Worm (Caenorhabditis elegans): Measurements from ENCODE around the gene sms-2.

The sms-2 gene

ce11 chrX:954499-955061 is 5.9 kb upstream of the sms-2 start, which contains the start of gene apm-3:
apm-3 (plus strand) TSS chrX:954975.
- TF ChIP-seq mef-2 (tag; optimal IDR thresholded peaks at IDR 0.05), result no peak
- TF ChIP-seq ets-5 (GFP tag; IDR thresholded peaks at IDR 0.05), result no peak
- no peak for TF ChIP-seq vab-15 (tag; optimal IDR thresholded peaks at IDR 0.05)
- no peak for TF ChIP-seq nhr-76 (tag; optimal IDR thresholded peaks at IDR 0.05)
- TF ChIP-seq Y116A8C.19 (tag; optimal IDR thresholded peaks at IDR 0.05; ENCODE audit: borderline replicate concordance), result no peak
- TF ChIP-seq lir-3 (tag; optimal IDR thresholded peaks at IDR 0.05; ENCODE audit: poor library complexity), result no peak
- no peak for TF ChIP-seq zip-4 (GFP tag; optimal IDR thresholded peaks at IDR 0.05)
- TF ChIP-seq lin-15B (tag; optimal IDR thresholded peaks at IDR 0.05), result no peak
- no peak for TF ChIP-seq ama-1 (optimal IDR thresholded peaks at IDR 0.05)
- no peak for TF ChIP-seq xbp-1 (tag; optimal IDR thresholded peaks at IDR 0.05)
- no peak for TF ChIP-seq mab-9 (GFP tag; IDR thresholded peaks at IDR 0.05)
- TF ChIP-seq unc-30 (tag; optimal IDR thresholded peaks at IDR 0.05), result no peak
- no peak for TF ChIP-seq ztf-4 (tag; optimal IDR thresholded peaks at IDR 0.05)
- no peak for TF ChIP-seq skn-1 (tag; optimal IDR thresholded peaks at IDR 0.05)
- peak; percentile 49 for TF ChIP-seq snu-23 (GFP tag; optimal IDR thresholded peaks at IDR 0.05)
- peak; percentile 9 for TF ChIP-seq nhr-71 (tag; optimal IDR thresholded peaks at IDR 0.05)
- TF ChIP-seq nhr-12 (tag; optimal IDR thresholded peaks at IDR 0.05), result no peak
- TF ChIP-seq nhr-11 (tag; optimal IDR thresholded peaks at IDR 0.05), result no peak
- TF ChIP-seq zag-1 (tag; optimal IDR thresholded peaks at IDR 0.05), result no peak
- TF ChIP-seq isw-1 (GFP tag; IDR thresholded peaks at IDR 0.05), result no peak
- peak; percentile 16 for TF ChIP-seq lin-13 (GFP tag; optimal IDR thresholded peaks at IDR 0.05)
- TF ChIP-seq nhr-77 (tag; optimal IDR thresholded peaks at IDR 0.05), result no peak
- peak; percentile 8 for TF ChIP-seq jun-1 (tag; optimal IDR thresholded peaks at IDR 0.05)
- TF ChIP-seq unc-62 (GFP tag; optimal IDR thresholded peaks at IDR 0.05), result no peak
- no peak for TF ChIP-seq hlh-17 (GFP tag; optimal IDR thresholded peaks at IDR 0.05; ENCODE audit: borderline replicate concordance)
- no peak for TF ChIP-seq efl-3 (GFP tag; optimal IDR thresholded peaks at IDR 0.05)
- TF ChIP-seq blmp-1 (tag; optimal IDR thresholded peaks at IDR 0.05), result peak; percentile 38
- no peak for TF ChIP-seq nhr-20 (tag; optimal IDR thresholded peaks at IDR 0.05)
- TF ChIP-seq sptf-1 (tag; optimal IDR thresholded peaks at IDR 0.05), result no peak
- TF ChIP-seq sup-37 (GFP tag; optimal IDR thresholded peaks at IDR 0.05), result no peak
- TF ChIP-seq pax-3 (tag; optimal IDR thresholded peaks at IDR 0.05), result no peak
- TF ChIP-seq nhr-90 (tag; optimal IDR thresholded peaks at IDR 0.05; ENCODE audit: poor library complexity), result no peak
- TF ChIP-seq fos-1 (tag; optimal IDR thresholded peaks at IDR 0.05), result no peak
- no peak for TF ChIP-seq ceh-90 (tag; optimal IDR thresholded peaks at IDR 0.05)
- no peak for TF ChIP-seq ceh-63 (GFP tag; optimal IDR thresholded peaks at IDR 0.05)
- no peak for TF ChIP-seq nhr-84 (tag; optimal IDR thresholded peaks at IDR 0.05)
- no peak for TF ChIP-seq aha-1 (tag; optimal IDR thresholded peaks at IDR 0.05)
- TF ChIP-seq rnt-1 (tag; optimal IDR thresholded peaks at IDR 0.05), result peak; percentile 21
- no peak for TF ChIP-seq ztf-11 (tag; optimal IDR thresholded peaks at IDR 0.05)
- TF ChIP-seq C16A3.4 (tag; optimal IDR thresholded peaks at IDR 0.05), result no peak
- no peak for TF ChIP-seq fkh-8 (tag; optimal IDR thresholded peaks at IDR 0.05)
- peak; percentile 44 for TF ChIP-seq nhr-47 (tag; optimal IDR thresholded peaks at IDR 0.05)
- peak; percentile 77 for TF ChIP-seq lin-14 (GFP tag; optimal IDR thresholded peaks at IDR 0.05)
- TF ChIP-seq nhr-19 (GFP tag; conservative IDR thresholded peaks at IDR 0.05), result no peak
- TF ChIP-seq lin-35 (GFP tag; optimal IDR thresholded peaks at IDR 0.05), result peak; percentile 19 to 41
- no peak for TF ChIP-seq ceh-8 (GFP tag; optimal IDR thresholded peaks at IDR 0.05)
- peak; percentile 22 for TF ChIP-seq F16B12.6 (tag; optimal IDR thresholded peaks at IDR 0.05)
- no peak for TF ChIP-seq egl-13 (tag; optimal IDR thresholded peaks at IDR 0.05)
- peak in 1 of 6 experiments; percentile 20 for TF ChIP-seq elt-3 (tag; optimal IDR thresholded peaks at IDR 0.05)
- TF ChIP-seq unc-130 (tag; optimal IDR thresholded peaks at IDR 0.05), result peak; percentile 47
- TF ChIP-seq tbx-2 (tag; optimal IDR thresholded peaks at IDR 0.05), result peak; percentile 10
- peak in 1 of 2 experiments; percentile 11 for TF ChIP-seq efl-1 (optimal IDR thresholded peaks at IDR 0.05)
- peak in 1 of 2 experiments; percentile 91 for TF ChIP-seq efl-1 (GFP tag; optimal IDR thresholded peaks at IDR 0.05 in 1 of 2)
- no peak for TF ChIP-seq snpc-4 (tag; optimal IDR thresholded peaks at IDR 0.05)
